Worm (Caenorhabditis elegans) whole organism, early embryonic: ENCODE data around the gene Y43F8C.17.

Source experiments
- ceh-36 ChIP-seq: sonication (generic microtip); optimal IDR thresholded peaks from 2 replicates; lab custom pipeline; 2016; ENCODE audit warnings: missing genetic modification characterization, inconsistent platforms, missing compliant biosample characterization
- hmbx-1 ChIP-seq: sonication (generic microtip); optimal IDR thresholded peaks from 2 replicates; lab custom pipeline; 2016; ENCODE audit warnings: mild to moderate bottlenecking, missing genetic modification characterization, missing compliant biosample characterization

DNA sequence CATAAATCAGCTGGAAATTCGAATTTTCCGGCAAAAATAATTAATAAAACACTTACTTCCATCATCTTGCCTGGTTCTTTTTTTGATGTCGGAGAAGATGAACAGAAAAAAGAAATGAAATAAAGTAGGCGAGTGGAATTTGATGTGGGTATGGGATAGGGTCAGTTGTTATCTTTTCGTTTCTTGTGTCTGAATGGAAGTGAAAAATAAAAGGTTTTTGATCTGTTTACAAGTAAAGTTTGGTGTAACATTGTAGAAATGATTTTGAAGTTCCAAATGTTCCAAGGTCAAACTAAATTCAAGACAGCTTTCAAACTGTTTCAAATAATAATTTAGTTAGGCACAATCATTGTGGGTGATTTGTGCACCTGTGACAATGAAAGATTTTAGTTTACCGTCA is 21.5 kb downstream of the Y43F8C.17 start, which contains the start of gene W04E12.7:
- TF ChIP-seq ceh-36 (tag; lab: Kevin White, UChicago) (no peak), hmbx-1 (no peak)
